Worm (Caenorhabditis elegans): ENCODE data around the gene F01G10.4.

F01G10.4 gene

DNA sequence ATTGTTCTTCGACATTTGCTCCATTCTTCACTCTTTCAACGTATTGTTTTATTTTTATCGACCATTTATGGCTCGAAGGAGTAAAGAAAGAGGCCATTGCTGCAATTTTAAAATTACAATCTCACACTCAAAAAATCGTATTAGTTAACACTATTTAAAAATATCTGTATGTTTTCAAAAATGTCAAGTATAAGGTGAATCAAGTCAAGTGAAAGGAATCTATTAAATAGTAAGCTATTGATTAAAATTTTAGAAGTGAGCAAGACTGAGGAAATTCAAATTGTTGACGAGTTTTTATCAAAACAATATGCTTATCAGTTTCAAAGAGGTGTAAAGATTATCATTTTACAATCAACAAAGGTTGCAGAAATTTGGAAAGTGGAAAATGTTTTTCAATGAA is at the start of gene F01G10.4:
Gene F01G10.4, minus strand, starts transcription at position 101 of the 400 bp plus-strand sequence.
- TF ChIP-seq ceh-36 (tag; optimal IDR thresholded peaks at IDR 0.05) (no peak), aly-1 (tag; optimal IDR thresholded peaks at IDR 0.05) (no peak), pes-1 (GFP tag; IDR thresholded peaks at IDR 0.05) (no peak), flt-1 (GFP tag; IDR thresholded peaks at IDR 0.05) (no peak), hmg-4 (GFP tag; optimal IDR thresholded peaks at IDR 0.05) (no peak), ets-7 (tag; optimal IDR thresholded peaks at IDR 0.05) (no peak), hmbx-1 (tag; optimal IDR thresholded peaks at IDR 0.05) (no peak), B0310.2 (tag; optimal IDR thresholded peaks at IDR 0.05) (no peak)

DNA sequence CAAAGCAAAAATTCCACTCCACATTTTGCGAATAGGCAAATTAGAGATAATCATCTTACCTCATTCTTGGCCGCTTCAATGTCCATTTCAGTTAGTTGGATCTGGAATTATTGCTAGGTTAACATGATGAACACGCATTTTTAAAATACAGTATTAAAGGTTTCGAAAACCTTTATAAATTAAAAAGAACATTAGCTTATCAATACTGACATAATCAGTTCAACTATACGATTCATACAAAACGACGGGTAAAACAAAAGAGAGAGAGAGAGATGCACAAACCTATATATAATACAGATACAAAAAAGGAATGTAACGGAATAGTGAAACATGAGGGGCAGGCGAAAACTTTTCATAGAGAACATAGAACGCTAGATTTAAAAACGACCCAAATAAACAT is 49.1 kb upstream of the F01G10.4 start, which contains the start of gene thk-1:
Gene thk-1, minus strand, starts transcription at position 101 of the 400 bp plus-strand sequence.
- TF ChIP-seq F13C5.2 (tag; optimal IDR thresholded peaks at IDR 0.05) (no peak), tbx-37 (GFP tag; conservative IDR thresholded peaks at IDR 0.05) (no peak), flt-1 (GFP tag; IDR thresholded peaks at IDR 0.05) (no peak), pes-1 (GFP tag; IDR thresholded peaks at IDR 0.05) (no peak), ceh-13 (GFP tag; optimal IDR thresholded peaks at IDR 0.05) (no peak), hmbx-1 (tag; optimal IDR thresholded peaks at IDR 0.05) (no peak), hmg-4 (GFP tag; optimal IDR thresholded peaks at IDR 0.05) (no peak), tra-4 (tag; optimal IDR thresholded peaks at IDR 0.05) (no peak), B0310.2 (tag; optimal IDR thresholded peaks at IDR 0.05) (no peak), hnd-1 (tag; optimal IDR thresholded peaks at IDR 0.05) (no peak), scrt-1 (GFP tag; IDR thresholded peaks at IDR 0.05) (no peak), ama-1 (optimal IDR thresholded peaks at IDR 0.05) (no peak), tbx-11 (GFP tag; IDR thresholded peaks at IDR 0.05) (no peak)

DNA sequence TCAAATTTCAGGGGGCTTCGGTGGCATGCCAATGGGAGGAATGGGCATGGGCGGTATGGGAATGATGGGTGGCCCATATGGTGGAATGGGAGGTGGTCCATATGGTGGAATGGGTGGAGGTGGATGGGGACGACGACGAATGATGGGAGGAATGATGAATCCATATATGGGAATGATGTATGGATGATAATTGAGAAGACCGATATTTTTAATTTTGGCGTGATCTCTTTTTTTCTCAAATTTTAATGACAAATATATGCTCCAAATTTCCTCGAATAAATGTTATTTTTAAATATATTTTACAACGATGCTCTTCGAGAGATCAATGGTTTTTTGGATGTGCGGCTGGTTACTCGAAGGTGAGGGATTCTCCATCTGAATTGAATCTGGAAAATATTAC is 45.4 kb upstream of the F01G10.4 start, which contains the start of gene Y43C5A.4:
Gene Y43C5A.4, plus strand, starts transcription at position 301 of the 400 bp plus-strand sequence.
- TF ChIP-seq flt-1 (GFP tag; IDR thresholded peaks at IDR 0.05) = no peak
- TF ChIP-seq hnd-1 (tag; optimal IDR thresholded peaks at IDR 0.05) = no peak
- TF ChIP-seq ceh-36 (tag; optimal IDR thresholded peaks at IDR 0.05) = no peak
- TF ChIP-seq B0310.2 (tag; optimal IDR thresholded peaks at IDR 0.05) = no peak
- TF ChIP-seq hmg-4 (GFP tag; optimal IDR thresholded peaks at IDR 0.05) = no peak
- TF ChIP-seq ets-7 (tag; optimal IDR thresholded peaks at IDR 0.05) = no peak
- no peak for TF ChIP-seq pes-1 (GFP tag; IDR thresholded peaks at IDR 0.05)
- no peak for TF ChIP-seq tra-4 (tag; optimal IDR thresholded peaks at IDR 0.05)
- TF ChIP-seq hmbx-1 (tag; optimal IDR thresholded peaks at IDR 0.05) = no peak
- no peak for TF ChIP-seq tbx-37 (GFP tag; conservative IDR thresholded peaks at IDR 0.05)

DNA sequence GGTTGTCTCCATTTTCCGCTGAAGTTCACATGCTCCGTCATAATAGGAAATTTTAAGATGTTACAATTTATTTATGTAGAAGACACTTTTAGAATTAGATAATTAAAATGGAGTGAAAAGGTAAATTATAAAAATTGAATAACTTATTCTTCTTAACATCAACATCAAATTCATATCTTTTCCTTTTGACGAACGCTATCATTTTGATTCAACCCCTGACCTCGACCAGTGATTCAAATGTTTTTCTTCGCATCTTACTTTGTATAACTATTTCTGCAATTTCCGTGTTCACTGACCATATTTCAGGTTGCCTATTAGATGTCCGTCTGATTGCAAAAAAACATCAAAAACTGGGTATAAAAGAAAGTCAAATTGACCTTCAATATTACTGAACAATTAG is 44.6 kb upstream of the F01G10.4 start, which contains the start of gene Y43C5A.7:
Gene Y43C5A.7, plus strand, starts transcription at position 301 of the 400 bp plus-strand sequence.
- TF ChIP-seq ceh-13 (GFP tag; optimal IDR thresholded peaks at IDR 0.05) = no peak
- no peak for TF ChIP-seq tra-4 (tag; optimal IDR thresholded peaks at IDR 0.05)
- TF ChIP-seq B0310.2 (tag; optimal IDR thresholded peaks at IDR 0.05) = no peak
- TF ChIP-seq ets-7 (tag; optimal IDR thresholded peaks at IDR 0.05) = no peak
- no peak for TF ChIP-seq hnd-1 (tag; optimal IDR thresholded peaks at IDR 0.05)
- no peak for TF ChIP-seq F13C5.2 (tag; optimal IDR thresholded peaks at IDR 0.05)

DNA sequence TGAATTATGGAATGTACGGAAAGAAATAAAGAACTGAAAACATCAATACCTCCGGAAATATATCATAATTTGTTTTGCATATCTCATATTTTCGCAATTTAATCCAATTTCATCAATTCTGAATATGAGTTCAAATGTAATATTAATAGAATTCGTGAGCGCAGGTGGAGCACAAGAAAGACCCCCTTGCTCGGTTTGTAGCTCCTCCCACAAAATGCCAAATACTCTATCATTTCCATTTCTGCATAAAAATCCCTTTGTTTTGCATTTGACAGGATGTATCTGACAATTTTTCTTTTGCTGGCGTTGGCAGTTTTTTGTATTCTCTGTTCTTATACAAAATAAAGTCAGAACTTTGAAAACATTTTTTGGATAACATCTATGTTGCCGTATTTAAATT is 42.7 kb upstream of the F01G10.4 start:
- TF ChIP-seq tbx-37 (GFP tag; conservative IDR thresholded peaks at IDR 0.05) (no peak), ama-1 (optimal IDR thresholded peaks at IDR 0.05) (no peak), aly-1 (tag; optimal IDR thresholded peaks at IDR 0.05) (no peak), ceh-13 (GFP tag; optimal IDR thresholded peaks at IDR 0.05) (no peak), flt-1 (GFP tag; IDR thresholded peaks at IDR 0.05) (no peak), sea-1 (GFP tag; conservative IDR thresholded peaks at IDR 0.05) (no peak), tra-4 (tag; optimal IDR thresholded peaks at IDR 0.05) (no peak), hmg-4 (GFP tag; optimal IDR thresholded peaks at IDR 0.05) (no peak), ceh-36 (tag; optimal IDR thresholded peaks at IDR 0.05) (no peak), F13C5.2 (tag; optimal IDR thresholded peaks at IDR 0.05) (no peak), hmbx-1 (tag; optimal IDR thresholded peaks at IDR 0.05) (no peak)

DNA sequence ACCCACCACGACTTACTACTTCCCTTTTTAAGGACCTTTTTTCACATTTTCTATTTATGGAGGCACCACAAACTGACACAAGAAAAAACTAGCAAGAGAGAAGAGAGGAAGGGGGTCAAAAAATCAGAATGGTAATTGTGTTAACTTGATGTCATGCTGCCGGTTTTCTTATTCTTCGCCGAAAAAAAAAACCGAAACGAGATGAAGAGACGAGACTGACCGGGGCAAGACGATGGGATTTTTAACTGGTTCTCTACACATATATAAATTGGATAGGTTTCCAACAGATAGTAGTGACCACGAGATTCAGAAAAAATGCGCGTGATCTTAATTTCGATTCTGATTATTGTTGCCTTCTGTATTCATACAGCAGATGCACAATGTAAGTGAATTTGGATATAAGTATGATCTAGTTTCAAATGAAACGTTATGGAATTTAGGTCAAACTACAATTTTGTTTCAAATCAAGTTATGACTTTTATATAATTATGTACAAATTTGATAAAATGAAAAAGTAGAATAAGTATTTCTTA is 41.5 kb upstream of the F01G10.4 start, which contains the start of gene Y43C5A.3:
Gene Y43C5A.3, plus strand, starts transcription at position 256 of the 533 bp plus-strand sequence.
- TF ChIP-seq B0310.2 (tag; optimal IDR thresholded peaks at IDR 0.05) (no peak), hnd-1 (tag; optimal IDR thresholded peaks at IDR 0.05) (no peak), tra-4 (tag; optimal IDR thresholded peaks at IDR 0.05) (no peak), sea-1 (GFP tag; conservative IDR thresholded peaks at IDR 0.05) (no peak), hmg-4 (GFP tag; optimal IDR thresholded peaks at IDR 0.05) (no peak), tbx-37 (GFP tag; conservative IDR thresholded peaks at IDR 0.05) (no peak), hmbx-1 (tag; optimal IDR thresholded peaks at IDR 0.05) (no peak), flt-1 (GFP tag; IDR thresholded peaks at IDR 0.05) (no peak), ceh-13 (GFP tag; optimal IDR thresholded peaks at IDR 0.05) (no peak), aly-1 (tag; optimal IDR thresholded peaks at IDR 0.05) (no peak), ama-1 (optimal IDR thresholded peaks at IDR 0.05) (no peak), tbx-11 (GFP tag; IDR thresholded peaks at IDR 0.05) (no peak), pes-1 (GFP tag; IDR thresholded peaks at IDR 0.05) (no peak), F13C5.2 (tag; optimal IDR thresholded peaks at IDR 0.05) (no peak), ceh-36 (tag; optimal IDR thresholded peaks at IDR 0.05) (no peak), scrt-1 (GFP tag; IDR thresholded peaks at IDR 0.05) (no peak), ets-7 (tag; optimal IDR thresholded peaks at IDR 0.05) (no peak)

DNA sequence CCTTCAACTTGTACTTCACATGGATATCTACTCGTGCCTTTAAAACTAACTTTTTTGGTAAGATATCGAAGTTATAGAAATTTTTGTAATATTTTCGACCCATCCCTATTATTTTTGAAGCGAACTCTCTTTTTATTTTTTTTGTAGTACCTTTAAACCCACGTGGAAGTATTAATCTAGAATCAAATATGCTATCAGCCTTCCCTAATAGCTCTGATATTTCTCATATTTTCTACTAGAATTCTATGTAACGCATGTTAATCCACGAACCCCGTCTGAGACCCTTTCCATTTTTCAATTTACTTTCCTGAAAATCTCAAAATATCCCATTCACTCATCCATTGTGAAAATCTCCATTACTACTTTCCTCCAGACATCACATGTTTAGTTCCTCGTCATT is 41.0 kb upstream of the F01G10.4 start:
- TF ChIP-seq ets-7 (tag; optimal IDR thresholded peaks at IDR 0.05) = no peak
- TF ChIP-seq hmbx-1 (tag; optimal IDR thresholded peaks at IDR 0.05) = no peak
- no peak for TF ChIP-seq F13C5.2 (tag; optimal IDR thresholded peaks at IDR 0.05)
- TF ChIP-seq hmg-4 (GFP tag; optimal IDR thresholded peaks at IDR 0.05) = no peak
- no peak for TF ChIP-seq hnd-1 (tag; optimal IDR thresholded peaks at IDR 0.05)
- no peak for TF ChIP-seq sea-1 (GFP tag; conservative IDR thresholded peaks at IDR 0.05)
- no peak for TF ChIP-seq aly-1 (tag; optimal IDR thresholded peaks at IDR 0.05)
- no peak for TF ChIP-seq tra-4 (tag; optimal IDR thresholded peaks at IDR 0.05)
- TF ChIP-seq pes-1 (GFP tag; IDR thresholded peaks at IDR 0.05) = no peak
- TF ChIP-seq ceh-13 (GFP tag; optimal IDR thresholded peaks at IDR 0.05) = no peak
- no peak for TF ChIP-seq scrt-1 (GFP tag; IDR thresholded peaks at IDR 0.05)
- TF ChIP-seq tbx-11 (GFP tag; IDR thresholded peaks at IDR 0.05) = no peak
- no peak for TF ChIP-seq tbx-37 (GFP tag; conservative IDR thresholded peaks at IDR 0.05)
- TF ChIP-seq ceh-36 (tag; optimal IDR thresholded peaks at IDR 0.05) = no peak
- TF ChIP-seq flt-1 (GFP tag; IDR thresholded peaks at IDR 0.05) = no peak
- no peak for TF ChIP-seq ama-1 (optimal IDR thresholded peaks at IDR 0.05)
- no peak for TF ChIP-seq B0310.2 (tag; optimal IDR thresholded peaks at IDR 0.05)
